Worm (Caenorhabditis elegans): ENCODE measurements around the gene F59A6.13.

The F59A6.13 gene

DNA sequence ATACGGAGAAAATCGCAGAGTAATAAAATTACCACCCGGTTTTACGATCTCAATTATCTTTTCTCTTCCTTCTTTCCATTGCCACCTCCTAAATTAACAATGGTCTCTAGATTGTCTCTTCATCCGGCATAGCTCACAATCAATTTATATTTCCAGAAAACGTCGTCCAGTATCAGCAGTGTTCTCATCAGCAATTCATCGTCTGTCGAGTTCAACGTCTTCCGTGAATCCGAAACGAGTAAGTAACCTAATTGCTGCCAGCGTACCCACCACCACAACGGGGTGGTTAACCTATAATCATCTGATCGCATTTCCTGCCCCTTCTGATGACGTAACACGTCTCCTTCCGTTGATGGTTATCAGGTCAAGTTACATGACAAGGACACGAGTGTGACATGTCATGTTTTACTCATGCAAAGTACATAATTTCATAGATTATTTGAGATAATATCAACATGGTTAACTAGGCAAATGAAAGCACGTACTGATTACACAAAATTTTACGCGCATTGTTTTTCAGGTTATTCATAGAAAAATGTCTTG is 36.6 kb upstream of the F59A6.13 start:
- TF ChIP-seq nhr-129 (tag; optimal IDR thresholded peaks at IDR 0.05) (peak; percentile 40), sma-9 (GFP tag; optimal IDR thresholded peaks at IDR 0.05) (peak; percentile 49), sma-9 (tag; optimal IDR thresholded peaks at IDR 0.05) (no peak), snpc-4 (tag; optimal IDR thresholded peaks at IDR 0.05) (no peak), nhr-25 (tag; optimal IDR thresholded peaks at IDR 0.05) (peak; percentile 32), ceh-16 (tag; optimal IDR thresholded peaks at IDR 0.05) (peak; percentile 58), fos-1 (tag; optimal IDR thresholded peaks at IDR 0.05) (no peak), blmp-1 (tag; optimal IDR thresholded peaks at IDR 0.05; ENCODE audit: insufficient read depth) (no peak)

DNA sequence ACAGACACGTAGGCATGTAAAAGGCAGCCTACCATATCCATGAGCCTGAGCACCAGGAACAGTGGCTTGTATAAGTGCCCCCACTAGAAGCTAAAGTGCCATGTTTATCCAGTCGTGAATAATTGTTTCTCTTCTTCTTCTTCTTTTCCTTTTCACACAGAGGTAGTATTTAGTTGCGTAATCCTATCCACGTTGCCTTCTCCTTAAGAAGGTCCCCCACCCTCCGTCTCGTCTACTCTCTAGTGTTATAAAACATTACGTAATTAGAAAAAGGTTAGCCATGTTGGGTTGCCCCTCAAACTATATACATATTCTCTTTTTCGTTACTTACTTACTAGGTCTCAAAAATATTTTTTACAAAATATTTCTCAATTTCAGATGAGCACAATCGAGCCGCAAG is 35.9 kb upstream of the F59A6.13 start:
- TF ChIP-seq skn-1 (tag; optimal IDR thresholded peaks at IDR 0.05) (no peak), nhr-237 (tag; optimal IDR thresholded peaks at IDR 0.05) (no peak), ceh-82 (tag; optimal IDR thresholded peaks at IDR 0.05) (no peak), unc-39 (tag; optimal IDR thresholded peaks at IDR 0.05) (no peak), ceh-16 (tag; optimal IDR thresholded peaks at IDR 0.05) (no peak), lin-39 (tag; optimal IDR thresholded peaks at IDR 0.05) (no peak), mbf-1 (tag; optimal IDR thresholded peaks at IDR 0.05) (no peak), sma-9 (GFP tag; optimal IDR thresholded peaks at IDR 0.05) (no peak), sma-9 (tag; optimal IDR thresholded peaks at IDR 0.05) (no peak), ztf-4 (tag; optimal IDR thresholded peaks at IDR 0.05) (no peak), alr-1 (tag; optimal IDR thresholded peaks at IDR 0.05) (no peak), zag-1 (tag; optimal IDR thresholded peaks at IDR 0.05) (no peak)

DNA sequence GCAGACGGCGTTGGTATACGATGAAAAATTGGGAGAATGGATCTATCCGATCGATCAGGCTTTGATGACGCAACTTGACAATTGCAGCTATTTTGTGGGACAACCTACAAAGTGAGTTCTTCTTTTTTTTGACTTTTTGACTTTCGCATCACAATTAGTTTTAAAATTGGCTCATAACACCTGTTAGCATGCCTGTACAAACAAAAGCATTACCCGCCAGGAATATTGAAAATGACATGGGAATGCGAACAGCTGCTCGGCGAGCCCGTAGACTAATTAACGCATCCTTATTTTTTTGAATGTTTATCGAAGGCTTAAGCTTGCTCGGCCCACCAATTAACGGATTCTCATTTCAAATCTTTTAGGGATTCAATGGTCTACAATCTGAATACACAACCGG is 35.3 kb upstream of the F59A6.13 start:
- TF ChIP-seq elt-1 (tag; optimal IDR thresholded peaks at IDR 0.05) (no peak), ceh-82 (tag; optimal IDR thresholded peaks at IDR 0.05) (no peak), nhr-21 (tag; optimal IDR thresholded peaks at IDR 0.05) (no peak), nhr-10 (tag; optimal IDR thresholded peaks at IDR 0.05) (no peak), ztf-11 (tag; optimal IDR thresholded peaks at IDR 0.05) (no peak), sma-3 (GFP tag; optimal IDR thresholded peaks at IDR 0.05) (no peak)

DNA sequence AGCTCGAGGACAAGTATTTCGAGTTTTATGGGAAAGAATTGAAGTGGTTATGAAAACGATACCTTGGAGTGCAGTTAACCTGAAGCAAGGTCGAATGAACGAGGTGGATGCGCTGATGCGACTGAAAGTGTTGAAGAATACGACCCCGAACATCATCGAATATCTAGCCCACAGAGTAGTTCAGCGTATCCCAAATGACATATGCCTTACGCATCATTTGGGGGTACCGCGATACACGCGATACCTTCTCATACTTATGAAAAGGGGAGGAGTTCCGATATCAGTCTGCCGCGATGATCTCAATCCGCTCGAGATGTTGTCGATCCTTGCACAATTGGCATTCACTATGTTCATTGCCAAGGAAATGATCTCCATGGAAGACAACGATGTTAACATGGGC is 32.8 kb upstream of the F59A6.13 start, which contains the start of gene T27F7.12:
T27F7.12 (plus strand) TSS at position 301 of the 400 bp plus-strand sequence.
- TF ChIP-seq alr-1 (tag; optimal IDR thresholded peaks at IDR 0.05) (no peak), unc-62 (GFP tag; optimal IDR thresholded peaks at IDR 0.05) (no peak), Y55F3AM.14 (GFP tag; optimal IDR thresholded peaks at IDR 0.05) (no peak), lin-11 (tag; optimal IDR thresholded peaks at IDR 0.05) (no peak), elt-3 (tag; optimal IDR thresholded peaks at IDR 0.05) (no peak), sma-9 (GFP tag; optimal IDR thresholded peaks at IDR 0.05) (no peak), sma-9 (tag; optimal IDR thresholded peaks at IDR 0.05) (no peak), fos-1 (tag; optimal IDR thresholded peaks at IDR 0.05) (no peak), nhr-12 (tag; optimal IDR thresholded peaks at IDR 0.05) (no peak), ama-1 (optimal IDR thresholded peaks at IDR 0.05) (no peak), ceh-16 (tag; optimal IDR thresholded peaks at IDR 0.05) (no peak), ZK546.5 (tag; optimal IDR thresholded peaks at IDR 0.05) (no peak), crh-2 (tag; optimal IDR thresholded peaks at IDR 0.05) (no peak), C34F6.9 (tag; optimal IDR thresholded peaks at IDR 0.05) (no peak), sem-4 (tag; optimal IDR thresholded peaks at IDR 0.05) (no peak), nhr-6 (tag; optimal IDR thresholded peaks at IDR 0.05) (no peak), lsy-2 (tag; optimal IDR thresholded peaks at IDR 0.05) (no peak), mdl-1 (tag; optimal IDR thresholded peaks at IDR 0.05) (no peak)

DNA sequence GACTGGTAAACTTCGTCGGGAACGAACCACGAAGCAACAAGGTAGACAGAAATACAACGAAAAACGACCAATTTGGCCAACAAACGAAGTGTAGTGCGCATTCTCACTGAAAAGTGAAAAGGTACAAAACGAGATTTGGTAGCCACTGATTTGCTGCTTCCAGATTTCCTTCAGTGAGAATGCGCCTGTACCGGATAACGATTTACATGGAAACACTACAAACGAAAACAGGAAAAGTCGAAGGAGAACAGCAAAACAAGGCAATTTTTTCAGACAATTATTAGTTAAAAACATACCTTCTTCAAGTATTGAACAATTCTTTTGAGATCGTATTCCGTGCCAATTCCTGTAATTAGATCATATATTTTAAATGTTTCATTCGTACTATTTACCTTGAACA is 29.6 kb upstream of the F59A6.13 start, which contains the start of gene pigb-1:
pigb-1 (minus strand) TSS at position 101 of the 400 bp plus-strand sequence.
- TF ChIP-seq unc-55 (GFP tag; optimal IDR thresholded peaks at IDR 0.05) (no peak), nhr-237 (tag; optimal IDR thresholded peaks at IDR 0.05) (no peak)

Measured in whole organism, L2 larva.